Worm (Caenorhabditis elegans): ENCODE data around the gene T02H6.1.
A peak's percentile ranks its signal among the peaks of the same experiment; 100 is the strongest.

The T02H6.1 gene

ce11 chrII:696776-697532 is 12.2 kb upstream of the T02H6.1 start:
- TF ChIP-seq zfp-3 (GFP tag; conservative IDR thresholded peaks at IDR 0.05), result 0 out of 2 replicates have a peak, but pooled peaks have one; percentile 20
- peak; percentile 16; the same call in 1 of the 2 replicates for TF ChIP-seq dmd-6 (GFP tag; IDR thresholded peaks at IDR 0.05)
- peak; percentile 55; the same call in 1 of the 2 replicates for TF ChIP-seq mdt-29 (GFP tag; IDR thresholded peaks at IDR 0.05)
- peak; percentile 83 for TF ChIP-seq F44E2.7 (GFP tag; IDR thresholded peaks at IDR 0.05)
- 0 out of 2 replicates have a peak, but pooled peaks have one; percentile 36 for TF ChIP-seq snpc-1.2 (GFP tag; IDR thresholded peaks at IDR 0.05)
- peak; percentile 54; the same call in 1 of the 2 replicates for TF ChIP-seq arid-1 (GFP tag; conservative IDR thresholded peaks at IDR 0.05)
- TF ChIP-seq F26F4.8 (GFP tag; conservative IDR thresholded peaks at IDR 0.05), result peak; percentile 85; the same call in 1 of the 2 replicates
- peak; percentile 75 for TF ChIP-seq egl-43 (GFP tag; IDR thresholded peaks at IDR 0.05)
- TF ChIP-seq Y75B8A.6 (GFP tag; IDR thresholded peaks at IDR 0.05), result peak; percentile 59; the same call in 1 of the 2 replicates
- TF ChIP-seq nhr-42 (GFP tag; IDR thresholded peaks at IDR 0.05), result peak; percentile 64; the same call in 1 of the 2 replicates
- peak; percentile 81 to 89; a peak in 3 of 4 replicates for TF ChIP-seq madf-5 (GFP tag; IDR thresholded peaks at IDR 0.05)
- peak; percentile 73; the same call in 1 of the 2 replicates for TF ChIP-seq dmd-8 (GFP tag; IDR thresholded peaks at IDR 0.05)
- TF ChIP-seq lim-7 (GFP tag; IDR thresholded peaks at IDR 0.05), result peak; percentile 87
- peak; percentile 53; the same call in 1 of the 2 replicates for TF ChIP-seq T26A8.4 (GFP tag; IDR thresholded peaks at IDR 0.05)
- TF ChIP-seq madf-9 (GFP tag; conservative IDR thresholded peaks at IDR 0.05), result peak; percentile 69
- TF ChIP-seq Y48G9A.11 (GFP tag; IDR thresholded peaks at IDR 0.05), result peak; percentile 17; the same call in 1 of the 2 replicates
- TF ChIP-seq D1046.2 (GFP tag; IDR thresholded peaks at IDR 0.05), result peak; percentile 77; the same call in 1 of the 2 replicates
- 0 out of 2 replicates have a peak, but pooled peaks have one; percentile 7 for TF ChIP-seq tra-1 (GFP tag; IDR thresholded peaks at IDR 0.05)
- peak; percentile 50; the same call in 1 of the 2 replicates for TF ChIP-seq mxl-2 (GFP tag; conservative IDR thresholded peaks at IDR 0.05)
- peak; percentile 77; the same call in 1 of the 2 replicates for TF ChIP-seq Y105C5A.15 (GFP tag; IDR thresholded peaks at IDR 0.05)
- peak; percentile 91 for TF ChIP-seq set-16 (GFP tag; IDR thresholded peaks at IDR 0.05)
- peak; percentile 63; the same call in 1 of the 2 replicates for TF ChIP-seq ceh-44 (GFP tag; IDR thresholded peaks at IDR 0.05)

ce11 chrII:698453-698852 is 10.7 kb upstream of the T02H6.1 start:
- peak; percentile 42; the same call in 1 of the 2 replicates for TF ChIP-seq lim-7 (GFP tag; IDR thresholded peaks at IDR 0.05)
- TF ChIP-seq egl-43 (GFP tag; IDR thresholded peaks at IDR 0.05), result peak; percentile 59; the same call in 1 of the 2 replicates
- TF ChIP-seq dmd-8 (GFP tag; IDR thresholded peaks at IDR 0.05), result peak; percentile 44; the same call in 1 of the 2 replicates
- TF ChIP-seq D1046.2 (GFP tag; IDR thresholded peaks at IDR 0.05), result 0 out of 2 replicates have a peak, but pooled peaks have one; percentile 12
- peak; percentile 73 for TF ChIP-seq set-16 (GFP tag; IDR thresholded peaks at IDR 0.05)
- TF ChIP-seq saeg-2 (GFP tag; IDR thresholded peaks at IDR 0.05), result 0 out of 2 replicates have a peak, but pooled peaks have one; percentile 33
- TF ChIP-seq ceh-44 (GFP tag; IDR thresholded peaks at IDR 0.05), result 0 out of 2 replicates have a peak, but pooled peaks have one; percentile 13

DNA sequence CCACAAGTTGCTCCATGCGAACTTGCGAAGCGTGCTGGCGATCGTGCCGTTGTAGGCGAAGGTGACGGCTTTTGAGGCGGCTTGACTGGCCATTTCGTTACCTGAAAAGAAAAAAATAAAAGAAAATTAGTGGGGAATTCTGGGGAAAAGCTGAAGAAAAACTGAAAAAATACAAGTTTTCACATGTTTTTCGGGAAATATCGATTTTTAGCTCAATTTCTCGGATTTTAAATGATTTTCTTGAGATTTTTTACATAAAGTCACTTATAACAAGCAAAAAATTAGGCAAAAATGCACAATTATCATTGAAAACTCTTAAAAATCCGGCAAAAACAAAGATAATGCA is 8.2 kb upstream of the T02H6.1 start, which contains the start of gene T02H6.11:
Gene T02H6.11 (minus strand): TSS at position 101 of the 346 bp plus-strand sequence.
- TF ChIP-seq dmd-9 (GFP tag; IDR thresholded peaks at IDR 0.05), result no peak
- no peak for TF ChIP-seq lim-7 (GFP tag; IDR thresholded peaks at IDR 0.05)

ce11 chrII:701371-702139 is 7.6 kb upstream of the T02H6.1 start, which contains the start of gene thoc-1:
thoc-1 (plus strand) TSS chrII:702107.
- TF ChIP-seq T20F7.1 (GFP tag; optimal IDR thresholded peaks at IDR 0.05) (peak; percentile 93), nhr-6 (tag; optimal IDR thresholded peaks at IDR 0.05) (no peak), egl-43 (GFP tag; IDR thresholded peaks at IDR 0.05) (no peak), F26F4.8 (GFP tag; conservative IDR thresholded peaks at IDR 0.05) (no peak), D1046.2 (GFP tag; IDR thresholded peaks at IDR 0.05) (no peak), gei-8 (GFP tag; optimal IDR thresholded peaks at IDR 0.05) (no peak), nhr-25 (tag; optimal IDR thresholded peaks at IDR 0.05; ENCODE audit: borderline replicate concordance, insufficient read depth) (no peak), dmd-6 (GFP tag; IDR thresholded peaks at IDR 0.05) (no peak), nhr-10 (tag; optimal IDR thresholded peaks at IDR 0.05) (no peak), nhr-41 (GFP tag; IDR thresholded peaks at IDR 0.05) (no peak), lin-39 (tag; optimal IDR thresholded peaks at IDR 0.05) (no peak), daf-16 (GFP tag; optimal IDR thresholded peaks at IDR 0.05) (no peak), daf-16 (tag; optimal IDR thresholded peaks at IDR 0.05) (peak; percentile 3), lin-38 (GFP tag; IDR thresholded peaks at IDR 0.05) (no peak), attf-4 (tag; optimal IDR thresholded peaks at IDR 0.05) (no peak), hmg-1.1 (GFP tag; IDR thresholded peaks at IDR 0.05) (no peak), nhr-76 (tag; optimal IDR thresholded peaks at IDR 0.05) (no peak), F37D6.2 (tag; optimal IDR thresholded peaks at IDR 0.05) (no peak), dve-1 (tag; optimal IDR thresholded peaks at IDR 0.05; ENCODE audit: insufficient read depth) (no peak), tag-97 (GFP tag; IDR thresholded peaks at IDR 0.05) (no peak), Y48G9A.11 (GFP tag; IDR thresholded peaks at IDR 0.05) (0 out of 2 replicates have a peak, but pooled peaks have one; percentile 19)

Data from whole organism, L4 larva.